Worm (Caenorhabditis elegans) whole organism, early embryonic: ENCODE measurements around the gene shpk-1.

Source experiments
- B0310.2 ChIP-seq: sonication (generic microtip); optimal IDR thresholded peaks from 2 replicates; lab custom pipeline; 2016; ENCODE audit warnings: mild to moderate bottlenecking, missing genetic modification characterization, missing compliant biosample characterization
- ama-1 ChIP-seq: fragments of 150-350 bp; optimal IDR thresholded peaks from 2 replicates; lab custom pipeline; 2014
- ceh-13 ChIP-seq: fragments of 200-800 bp; sonication (Bioruptor generic); optimal IDR thresholded peaks from 2 replicates; lab custom pipeline; 2018; ENCODE audit warnings: mild to moderate bottlenecking, missing genetic modification characterization, missing compliant biosample characterization
- flt-1 ChIP-seq: fragments of 200-800 bp; sonication (Bioruptor generic); IDR thresholded peaks from 2 replicates; pipeline ENCODE4 v1.3.6; 2022; ENCODE audit warnings: missing genetic modification characterization, missing compliant biosample characterization
- pes-1 ChIP-seq: fragments of 200-800 bp; sonication (Bioruptor generic); IDR thresholded peaks from 2 replicates; pipeline ENCODE4 v1.3.6; 2022; ENCODE audit warnings: missing genetic modification reagents, missing genetic modification characterization, missing compliant biosample characterization
- tbx-11 ChIP-seq: fragments of 200-800 bp; sonication (Bioruptor generic); IDR thresholded peaks from 2 replicates; pipeline ENCODE4 v1.3.6; 2022; ENCODE audit warnings: missing genetic modification characterization, missing compliant biosample characterization

- no peak for TF ChIP-seq ama-1 (lab: Kevin White, UChicago)
- no peak for TF ChIP-seq pes-1 (GFP tag; lab: Robert Waterston, UW)
- no peak for TF ChIP-seq flt-1 (GFP tag; lab: Robert Waterston, UW)
- no peak for TF ChIP-seq tbx-11 (GFP tag; lab: Robert Waterston, UW)
- TF ChIP-seq B0310.2 (tag; lab: Kevin White, UChicago): no peak
- no peak for TF ChIP-seq ceh-13 (GFP tag; lab: Kevin White, UChicago)
Observed at ce11 chrIII:13642776-13643175, 35.0 kb downstream of the shpk-1 start.
